Worm (Caenorhabditis elegans) whole organism, mixed stage, embryonic: Measurements from ENCODE around the gene M02D8.7.

Source experiments
- mab-5 ChIP-seq: fragments of 150-350 bp; optimal IDR thresholded peaks from 2 replicates; lab custom pipeline; 2014; ENCODE audit warnings: missing biosample characterization, missing genetic modification characterization
- mep-1 ChIP-seq: fragments of 150-350 bp; optimal IDR thresholded peaks from 2 replicates; lab custom pipeline; 2017; ENCODE audit warnings: missing biosample characterization, missing genetic modification reagents, missing genetic modification characterization, inconsistent platforms
- nhr-28 ChIP-seq: fragments of 150-350 bp; optimal IDR thresholded peaks from 2 replicates; lab custom pipeline; 2014; ENCODE audit warnings: missing biosample characterization, missing genetic modification characterization
- pha-4 ChIP-seq: fragments of 150-350 bp; optimal IDR thresholded peaks from 2 replicates; lab custom pipeline; 2018; ENCODE audit warnings: missing biosample characterization, missing genetic modification reagents, missing genetic modification characterization

DNA sequence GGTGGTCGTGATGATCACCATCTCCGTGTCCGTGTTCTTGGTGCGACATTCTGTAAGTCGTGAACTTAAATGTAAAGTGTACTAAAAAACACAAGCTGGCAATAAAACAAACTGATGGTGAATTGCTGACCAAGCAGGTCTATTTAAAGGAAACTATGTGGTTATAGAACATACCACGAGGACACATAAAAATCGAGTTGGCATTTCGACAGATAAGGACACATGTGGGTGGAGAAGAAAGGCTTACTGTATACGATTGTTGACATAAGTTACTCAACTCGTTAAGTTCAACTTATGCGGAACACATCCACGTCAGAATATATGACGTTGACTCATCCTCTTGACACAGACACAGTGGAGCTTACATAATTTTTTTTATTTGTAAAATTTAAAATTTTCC is 23.9 kb downstream of the M02D8.7 start, which contains the start of gene F53A9.8:
- TF ChIP-seq mep-1 (tag; lab: Kevin White, UChicago), result no peak
- no peak for TF ChIP-seq mab-5 (tag; lab: Kevin White, UChicago)
- no peak for TF ChIP-seq nhr-28
- no peak for TF ChIP-seq pha-4 (tag; lab: Kevin White, UChicago)
